Worm (Caenorhabditis elegans) whole organism, early embryonic: ENCODE measurements around the gene F40F9.10.
A peak's percentile ranks its signal among the peaks of the same experiment; 100 is the strongest.

Experiments used
- B0310.2 ChIP-seq: sonication (generic microtip); optimal IDR thresholded peaks from 2 replicates; lab custom pipeline; 2016; ENCODE audit warnings: mild to moderate bottlenecking, missing genetic modification characterization, missing compliant biosample characterization
- aly-1 ChIP-seq: sonication (generic microtip); optimal IDR thresholded peaks from 2 replicates; lab custom pipeline; 2016; ENCODE audit warnings: missing genetic modification characterization, missing compliant biosample characterization
- ama-1 ChIP-seq: fragments of 150-350 bp; optimal IDR thresholded peaks from 2 replicates; lab custom pipeline; 2014
- ceh-13 ChIP-seq: fragments of 200-800 bp; sonication (Bioruptor generic); optimal IDR thresholded peaks from 2 replicates; lab custom pipeline; 2018; ENCODE audit warnings: mild to moderate bottlenecking, missing genetic modification characterization, missing compliant biosample characterization
- ceh-36 ChIP-seq: sonication (generic microtip); optimal IDR thresholded peaks from 2 replicates; lab custom pipeline; 2016; ENCODE audit warnings: missing genetic modification characterization, inconsistent platforms, missing compliant biosample characterization
- flt-1 ChIP-seq: fragments of 200-800 bp; sonication (Bioruptor generic); IDR thresholded peaks from 2 replicates; pipeline ENCODE4 v1.3.6; 2022; ENCODE audit warnings: missing genetic modification characterization, missing compliant biosample characterization
- hmbx-1 ChIP-seq: sonication (generic microtip); optimal IDR thresholded peaks from 2 replicates; lab custom pipeline; 2016; ENCODE audit warnings: mild to moderate bottlenecking, missing genetic modification characterization, missing compliant biosample characterization
- hmg-4 ChIP-seq: fragments of 200-800 bp; sonication (Bioruptor generic); optimal IDR thresholded peaks from 2 replicates; lab custom pipeline; 2018; ENCODE audit warnings: mild to moderate bottlenecking, missing genetic modification characterization, missing compliant biosample characterization
- hnd-1 ChIP-seq: sonication (generic microtip); optimal IDR thresholded peaks from 2 replicates; lab custom pipeline; 2016; ENCODE audit warnings: missing genetic modification characterization, missing compliant biosample characterization
- pes-1 ChIP-seq: fragments of 200-800 bp; sonication (Bioruptor generic); IDR thresholded peaks from 2 replicates; pipeline ENCODE4 v1.3.6; 2022; ENCODE audit warnings: missing genetic modification reagents, missing genetic modification characterization, missing compliant biosample characterization
- sea-1 ChIP-seq: fragments of 200-800 bp; sonication (Bioruptor generic); conservative IDR thresholded peaks from 2 replicates; pipeline ENCODE4 v1.3.6; 2022; ENCODE audit warnings: missing genetic modification characterization, missing compliant biosample characterization

ce11 chrV:9730743-9731706 is 17.6 kb upstream of the F40F9.10 start:
- no peak for TF ChIP-seq ceh-13 (GFP tag; lab: Kevin White, UChicago)
- TF ChIP-seq ama-1: peak; percentile 81
- TF ChIP-seq sea-1 (GFP tag; lab: Robert Waterston, UW): peak; percentile 49; the same call in 1 of the 2 replicates
- peak; percentile 42; the same call in 1 of the 2 replicates for TF ChIP-seq flt-1 (GFP tag; lab: Robert Waterston, UW)
- TF ChIP-seq hmbx-1 (tag; lab: Kevin White, UChicago): no peak
- TF ChIP-seq aly-1 (tag; lab: Kevin White, UChicago): no peak
- TF ChIP-seq hmg-4 (GFP tag; lab: Kevin White, UChicago): peak; percentile 87
- TF ChIP-seq pes-1 (GFP tag; lab: Robert Waterston, UW): no peak
- peak; percentile 70 for TF ChIP-seq B0310.2 (tag; lab: Kevin White, UChicago)
- no peak for TF ChIP-seq ceh-36 (tag; lab: Kevin White, UChicago)
- TF ChIP-seq hnd-1 (tag; lab: Kevin White, UChicago): no peak
